Worm (Caenorhabditis elegans): Measurements from ENCODE around the gene adt-3.

adt-3 gene

DNA sequence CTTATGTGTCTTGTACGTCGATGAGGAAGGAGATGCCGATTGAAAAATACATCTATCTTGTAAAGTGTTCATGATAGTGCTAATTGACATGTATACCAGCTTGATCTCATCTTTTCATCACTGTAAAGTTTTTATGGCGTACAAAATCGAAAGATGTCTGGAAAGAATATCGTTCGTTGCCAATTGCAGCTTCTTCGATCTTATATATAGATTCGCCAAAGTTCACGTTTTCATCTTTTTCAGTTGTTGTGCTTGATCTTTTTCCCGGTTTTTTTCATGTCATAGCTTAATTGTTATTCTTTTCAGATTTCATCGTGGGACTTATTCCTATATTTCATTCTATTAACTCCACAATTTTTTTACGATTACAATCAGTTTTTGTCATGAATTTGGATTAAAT, at the start of gene adt-3:
adt-3 (plus strand) TSS at position 301 of the 400 bp plus-strand sequence.
- TF ChIP-seq unc-62 (GFP tag; optimal IDR thresholded peaks at IDR 0.05), result no peak

ce11 chrX:3887595-3887994, 43.9 kb upstream of the adt-3 start:
- no peak for TF ChIP-seq unc-62 (GFP tag; optimal IDR thresholded peaks at IDR 0.05)

ce11 chrX:3895577-3895976, 35.9 kb upstream of the adt-3 start, which contains the start of gene F47F2.3:
Gene F47F2.3, minus strand, starts transcription at chrX:3895677.
- TF ChIP-seq unc-62 (GFP tag; optimal IDR thresholded peaks at IDR 0.05), result no peak

DNA sequence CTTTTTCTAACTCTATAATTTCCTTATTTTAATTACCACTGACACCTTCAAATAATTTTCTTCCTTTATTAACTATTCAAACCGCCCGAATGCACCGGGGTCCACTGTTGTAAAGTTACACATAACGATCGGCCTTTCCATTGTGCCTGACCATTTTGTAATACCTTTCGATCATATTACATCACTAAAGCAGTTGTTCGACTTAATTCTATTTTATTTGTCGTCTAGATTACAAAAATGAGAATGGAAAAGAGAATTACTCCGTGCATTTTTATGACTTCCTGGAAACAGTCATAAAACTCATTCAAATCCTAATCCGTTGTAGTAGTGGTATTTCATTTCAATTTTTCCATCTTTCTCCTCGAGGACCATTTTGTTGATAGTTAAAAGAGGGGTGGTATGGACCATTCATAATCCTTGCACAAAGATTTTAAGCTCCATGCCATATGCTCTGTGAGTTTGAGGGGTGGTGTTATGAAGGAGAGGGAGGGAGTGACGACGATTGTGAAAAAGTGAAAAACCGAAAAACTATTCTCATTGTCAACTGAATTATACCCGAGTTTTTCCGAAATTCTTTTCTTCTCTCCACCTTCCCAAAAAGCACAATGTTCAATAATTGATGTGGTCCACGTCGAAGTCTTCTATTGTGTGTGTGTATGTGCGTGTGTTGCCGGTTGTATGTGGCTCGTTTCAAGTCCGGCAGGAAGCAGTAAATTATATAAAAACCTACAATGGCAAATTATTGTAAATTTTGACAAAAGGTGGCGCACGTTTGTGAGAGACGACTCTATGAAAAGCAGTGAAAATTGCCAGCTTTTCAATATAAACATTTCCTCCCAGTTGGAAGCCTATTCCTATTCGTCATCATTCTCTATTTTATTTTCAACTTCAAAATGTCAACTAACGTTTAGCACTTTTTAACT, 32.9 kb upstream of the adt-3 start:
- TF ChIP-seq unc-62 (GFP tag; optimal IDR thresholded peaks at IDR 0.05), result no peak

ce11 chrX:3900715-3901114, 30.7 kb upstream of the adt-3 start:
- no peak for TF ChIP-seq unc-62 (GFP tag; optimal IDR thresholded peaks at IDR 0.05)

DNA sequence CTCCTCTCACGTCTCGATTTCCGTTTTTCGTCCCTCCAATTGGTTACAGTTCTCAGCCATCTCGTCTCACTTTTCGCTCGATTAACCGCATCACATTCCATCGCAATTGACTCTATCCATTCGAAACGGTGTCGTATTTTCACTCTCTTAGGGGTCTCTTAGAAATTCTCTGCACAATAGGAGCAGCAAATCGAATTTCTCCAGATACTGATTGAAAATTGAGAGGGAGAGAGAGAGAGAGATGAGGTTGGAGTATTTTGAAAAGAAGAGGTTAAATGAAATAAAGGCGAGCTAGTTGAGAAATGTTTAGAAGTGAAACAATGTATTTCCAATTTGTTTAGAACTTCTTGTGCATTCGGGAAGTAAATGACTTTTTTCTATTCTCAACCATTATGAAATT, 30.1 kb upstream of the adt-3 start:
- no peak for TF ChIP-seq unc-62 (GFP tag; optimal IDR thresholded peaks at IDR 0.05)

DNA sequence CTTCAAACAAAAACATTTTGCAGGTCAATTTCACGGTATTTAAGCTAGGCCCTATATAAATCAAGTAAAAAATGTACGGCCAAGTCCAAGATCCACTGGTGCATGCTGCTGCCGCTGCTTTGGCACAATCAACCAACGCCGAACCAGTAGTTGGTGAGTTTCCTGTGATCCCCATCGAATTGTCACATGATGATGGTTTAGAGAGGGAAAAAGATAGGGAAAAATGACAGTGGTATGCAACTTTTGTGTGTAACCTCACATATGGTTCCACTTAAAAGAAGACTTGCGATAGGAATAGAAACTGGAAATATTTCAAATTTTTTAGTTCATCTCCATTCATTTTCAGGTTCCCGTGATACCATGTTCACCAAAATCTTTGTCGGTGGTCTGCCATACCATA, 26.9 kb upstream of the adt-3 start, which contains the start of gene sup-12:
sup-12 (plus strand) TSS at position 17 of the 400 bp plus-strand sequence.
- TF ChIP-seq unc-62 (GFP tag; optimal IDR thresholded peaks at IDR 0.05), result no peak

- TF ChIP-seq unc-62 (GFP tag; optimal IDR thresholded peaks at IDR 0.05), result no peak
Observed at ce11 chrX:3911280-3911679, 20.2 kb upstream of the adt-3 start, which contains the start of gene T22B2.5. Gene T22B2.5, minus strand, starts transcription at chrX:3911380.

- no peak for TF ChIP-seq unc-62 (GFP tag; optimal IDR thresholded peaks at IDR 0.05)
Observed at ce11 chrX:3914273-3914672, 17.2 kb upstream of the adt-3 start.

ce11 chrX:3915748-3916147, 15.7 kb upstream of the adt-3 start, which contains the start of gene idpp-9:
Gene idpp-9, minus strand, starts transcription at chrX:3915848.
- no peak for TF ChIP-seq unc-62 (GFP tag; optimal IDR thresholded peaks at IDR 0.05)

ce11 chrX:3917013-3917412, 14.4 kb upstream of the adt-3 start, which contains the start of gene T22B2.3:
Gene T22B2.3, plus strand, starts transcription at chrX:3917313.
- TF ChIP-seq unc-62 (GFP tag; optimal IDR thresholded peaks at IDR 0.05), result no peak

DNA sequence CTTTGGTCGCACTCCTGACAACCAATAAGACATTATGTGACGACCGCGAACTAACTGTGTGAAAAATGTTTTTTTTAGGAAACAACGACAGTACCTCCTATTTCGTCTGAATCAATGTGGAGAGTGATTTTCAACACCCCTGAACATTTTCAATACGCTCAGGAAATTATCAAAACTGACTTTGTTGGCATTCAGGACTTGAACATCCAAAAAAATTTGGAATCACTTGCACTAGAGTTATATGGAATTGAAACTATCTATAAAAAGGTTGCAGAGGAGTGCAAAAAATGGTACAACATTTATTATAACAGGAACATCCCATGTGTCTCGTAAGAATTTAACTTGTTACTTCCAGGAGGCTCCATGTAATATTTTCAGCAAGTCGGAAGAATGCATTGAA, 13.3 kb upstream of the adt-3 start:
- TF ChIP-seq unc-62 (GFP tag; optimal IDR thresholded peaks at IDR 0.05), result no peak

- TF ChIP-seq unc-62 (GFP tag; optimal IDR thresholded peaks at IDR 0.05), result no peak
Observed at ce11 chrX:3919689-3920088, 11.8 kb upstream of the adt-3 start.

- TF ChIP-seq unc-62 (GFP tag; optimal IDR thresholded peaks at IDR 0.05), result no peak
Observed at ce11 chrX:3920101-3920500, 11.3 kb upstream of the adt-3 start, which contains the start of gene T22B2.2. Gene T22B2.2, plus strand, starts transcription at chrX:3920401.

- TF ChIP-seq unc-62 (GFP tag; optimal IDR thresholded peaks at IDR 0.05), result no peak
Observed at ce11 chrX:3920747-3921146, 10.7 kb upstream of the adt-3 start.

DNA sequence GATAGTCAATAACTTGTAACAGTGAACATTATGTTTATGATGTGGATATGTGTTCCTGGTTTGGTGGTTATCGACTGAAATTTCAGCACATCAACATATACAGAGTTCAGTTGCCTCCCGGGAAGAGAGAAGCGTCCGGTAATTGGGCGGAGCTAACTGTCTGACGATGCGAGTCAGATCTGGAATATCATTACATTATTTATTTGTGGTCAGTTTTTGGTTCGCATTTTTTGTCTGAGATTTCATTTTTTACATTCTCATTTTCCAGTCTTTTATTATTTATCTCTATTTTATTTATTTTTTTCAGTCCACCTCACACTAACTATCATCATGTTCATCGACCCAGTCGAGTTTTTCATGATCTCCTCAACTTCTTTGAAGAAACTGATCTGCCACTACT, 5.7 kb upstream of the adt-3 start, which contains the start of gene T22B2.1:
T22B2.1 (plus strand) TSS at position 301 of the 400 bp plus-strand sequence.
- TF ChIP-seq unc-62 (GFP tag; optimal IDR thresholded peaks at IDR 0.05), result no peak

DNA sequence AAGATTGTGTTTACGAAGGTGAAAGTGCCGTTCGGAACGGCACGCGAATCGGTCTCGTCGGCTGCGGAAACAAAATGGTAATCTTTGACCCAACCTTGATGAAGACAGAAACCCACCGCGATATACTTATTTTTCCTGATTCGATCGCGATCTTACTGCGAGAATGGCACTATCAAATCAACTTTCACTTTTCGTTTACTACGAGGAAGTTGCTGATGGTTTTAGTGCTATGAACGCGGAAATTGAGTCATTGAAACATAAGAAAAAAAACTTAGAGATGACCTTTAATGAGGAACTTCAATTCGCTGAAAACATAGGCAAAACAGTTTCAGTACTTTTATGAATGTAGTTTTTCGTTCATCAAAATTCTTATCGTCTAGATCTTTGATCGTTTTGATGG, 1.2 kb downstream of the adt-3 start:
- TF ChIP-seq unc-62 (GFP tag; optimal IDR thresholded peaks at IDR 0.05), result no peak
